Worm (Caenorhabditis elegans) whole organism, midembryonic: ENCODE measurements around the gene F44G4.3.

Experiments used
- flt-1 ChIP-seq: fragments of 200-800 bp; sonication (Bioruptor generic); IDR thresholded peaks from 2 replicates; pipeline ENCODE4 v1.3.6; 2022; ENCODE audit warnings: missing genetic modification characterization, missing compliant biosample characterization
- klf-2 ChIP-seq: fragments of 200-800 bp; sonication (Bioruptor generic); conservative IDR thresholded peaks from 2 replicates; pipeline ENCODE4 v1.3.6; 2022; ENCODE audit warnings: missing genetic modification reagents, missing genetic modification characterization, missing compliant biosample characterization
- ref-1 ChIP-seq: fragments of 200-800 bp; sonication (Bioruptor generic); conservative IDR thresholded peaks from 2 replicates; pipeline ENCODE4 v1.3.6; 2022; ENCODE audit warnings: missing genetic modification reagents, missing genetic modification characterization, missing compliant biosample characterization

DNA sequence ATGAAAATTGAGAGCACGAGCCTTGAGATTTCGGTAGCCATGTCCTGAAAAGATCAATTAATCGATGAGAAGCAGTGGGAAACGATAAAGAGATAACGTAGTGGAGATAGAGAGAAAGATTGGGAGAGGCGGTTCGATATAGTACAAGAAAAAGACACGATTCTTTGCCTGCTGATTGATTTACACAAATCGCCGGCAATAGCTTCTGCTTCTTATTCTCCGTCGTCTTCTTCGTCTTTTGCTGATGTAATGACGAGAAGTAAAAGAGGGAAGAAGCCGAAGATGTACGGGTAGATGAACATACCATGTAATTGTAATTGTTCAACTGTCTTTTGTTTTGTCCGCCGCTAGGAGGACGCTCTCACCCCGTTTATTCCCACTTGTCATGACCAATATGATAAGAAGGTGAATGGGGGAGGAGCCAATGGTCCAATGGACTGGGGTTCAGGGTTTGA lies 31.8 kb upstream of the F44G4.3 start, which contains the start of gene F37B12.1:
- TF ChIP-seq ref-1: no peak
- no peak for TF ChIP-seq flt-1 (GFP tag; lab: Robert Waterston, UW)
- no peak for TF ChIP-seq klf-2 (GFP tag; lab: Robert Waterston, UW)
